Fruit fly (Drosophila melanogaster): ENCODE data around the gene gzl.

The gzl gene

DNA sequence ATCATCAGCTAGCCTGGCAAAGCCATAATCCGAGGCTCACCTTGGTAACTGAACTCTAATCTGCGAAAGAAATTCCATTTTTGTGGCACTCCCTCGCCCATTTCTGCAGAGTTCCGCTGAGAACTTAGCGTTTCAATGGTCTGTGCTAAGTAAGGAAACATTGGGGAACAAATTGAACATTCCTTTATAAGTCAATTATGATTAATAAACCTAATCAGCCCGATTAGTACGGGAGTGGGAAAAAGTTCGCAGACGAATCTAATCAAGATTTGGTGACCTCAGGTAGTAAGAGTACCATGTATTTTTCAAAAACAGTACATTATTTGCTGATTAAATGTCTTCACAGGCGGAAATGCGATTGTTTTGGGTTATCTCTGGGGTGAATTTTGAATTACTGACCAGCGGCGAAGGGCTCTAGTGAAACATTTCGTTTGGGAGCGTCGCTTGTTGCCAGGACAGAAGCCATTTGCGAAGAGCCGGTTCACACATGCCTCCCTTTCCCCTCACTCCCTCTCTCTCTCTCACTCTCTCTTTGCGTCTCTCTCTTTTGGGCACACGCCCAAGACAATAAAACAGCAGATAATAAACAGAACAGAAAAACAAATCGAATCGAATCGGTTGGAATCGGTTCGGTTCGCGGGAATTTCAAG is 19.9 kb downstream of the gzl start (continued):
- TF ChIP-seq CG42726 (GFP tag; IDR thresholded peaks at IDR 0.05; ENCODE audit: partially characterized antibody), result no peak
- TF ChIP-seq pnt (GFP tag; optimal IDR thresholded peaks at IDR 0.05), result no peak
- no peak for TF ChIP-seq ato (GFP tag; IDR thresholded peaks at IDR 0.05; ENCODE audit: partially characterized antibody)
- TF ChIP-seq Meics (GFP tag; optimal IDR thresholded peaks at IDR 0.05), result no peak
- no peak for TF ChIP-seq esg (GFP tag; conservative IDR thresholded peaks at IDR 0.05)
- TF ChIP-seq jumu (GFP tag; optimal IDR thresholded peaks at IDR 0.05), result no peak
- no peak for TF ChIP-seq ap (GFP tag; IDR thresholded peaks at IDR 0.05)
- TF ChIP-seq CG7372 (GFP tag; IDR thresholded peaks at IDR 0.05), result no peak
- no peak for TF ChIP-seq CG9876 (GFP tag; optimal IDR thresholded peaks at IDR 0.05)
- TF ChIP-seq NC2α (GFP tag; optimal IDR thresholded peaks at IDR 0.05), result no peak
- TF ChIP-seq CG11504 (tag; optimal IDR thresholded peaks at IDR 0.05), result no peak
- no peak for TF ChIP-seq cato (GFP tag; optimal IDR thresholded peaks at IDR 0.05; ENCODE audit: borderline replicate concordance)
- peak; percentile 29; the same call in 1 of the 2 replicates for TF ChIP-seq ham (GFP tag; IDR thresholded peaks at IDR 0.05)
- no peak for TF ChIP-seq yki (optimal IDR thresholded peaks at IDR 0.05)
- TF ChIP-seq pfk (GFP tag; optimal IDR thresholded peaks at IDR 0.05), result no peak
- TF ChIP-seq CG32772 (GFP tag; IDR thresholded peaks at IDR 0.05), result no peak
- TF ChIP-seq wdn (GFP tag; IDR thresholded peaks at IDR 0.05), result no peak
- no peak for TF ChIP-seq CG10979 (tag; optimal IDR thresholded peaks at IDR 0.05)
- TF ChIP-seq fd96Cb (tag; optimal IDR thresholded peaks at IDR 0.05), result no peak
- TF ChIP-seq sd (tag; optimal IDR thresholded peaks at IDR 0.05), result peak; percentile 61
- no peak for TF ChIP-seq repo (GFP tag; optimal IDR thresholded peaks at IDR 0.05)
- no peak for TF ChIP-seq ken (GFP tag; IDR thresholded peaks at IDR 0.05)
- TF ChIP-seq Dek (tag; optimal IDR thresholded peaks at IDR 0.05), result no peak
- TF ChIP-seq Adf1 (GFP tag; IDR thresholded peaks at IDR 0.05), result no peak
- TF ChIP-seq Vsx1 (GFP tag; optimal IDR thresholded peaks at IDR 0.05), result peak; percentile 37
- TF ChIP-seq PHDP (tag; optimal IDR thresholded peaks at IDR 0.05), result no peak
- no peak for TF ChIP-seq Spps (tag; optimal IDR thresholded peaks at IDR 0.05)
- TF ChIP-seq vnd (GFP tag; IDR thresholded peaks at IDR 0.05; ENCODE audit: partially characterized antibody), result no peak
- TF ChIP-seq CG18476 (GFP tag; optimal IDR thresholded peaks at IDR 0.05), result no peak
- TF ChIP-seq gcm2 (GFP tag; optimal IDR thresholded peaks at IDR 0.05), result no peak
- no peak for TF ChIP-seq trh (GFP tag; optimal IDR thresholded peaks at IDR 0.05)
- no peak for TF ChIP-seq chm (GFP tag; IDR thresholded peaks at IDR 0.05)
- TF ChIP-seq nerfin-1 (tag; optimal IDR thresholded peaks at IDR 0.05), result no peak
- TF ChIP-seq Mes4 (GFP tag; optimal IDR thresholded peaks at IDR 0.05), result no peak
- TF ChIP-seq Blimp-1 (GFP tag; optimal IDR thresholded peaks at IDR 0.05), result no peak
- no peak for TF ChIP-seq bab2 (GFP tag; optimal IDR thresholded peaks at IDR 0.05)
- no peak for TF ChIP-seq CG4328 (GFP tag; optimal IDR thresholded peaks at IDR 0.05)
- TF ChIP-seq pzg (GFP tag; optimal IDR thresholded peaks at IDR 0.05), result no peak
- TF ChIP-seq CTCF (GFP tag; optimal IDR thresholded peaks at IDR 0.05), result no peak
- no peak for TF ChIP-seq CG18262 (tag; optimal IDR thresholded peaks at IDR 0.05)
- peak; percentile 70 for TF ChIP-seq scrt (GFP tag; optimal IDR thresholded peaks at IDR 0.05)
- no peak for TF ChIP-seq MBD-R2 (GFP tag; IDR thresholded peaks at IDR 0.05)
- no peak for TF ChIP-seq CG10565 (GFP tag; optimal IDR thresholded peaks at IDR 0.05)
- no peak for TF ChIP-seq CG6765 (GFP tag; optimal IDR thresholded peaks at IDR 0.05)
- TF ChIP-seq CG12769 (tag; optimal IDR thresholded peaks at IDR 0.05), result peak; percentile 22
- peak; percentile 7 for TF ChIP-seq CG10543 (GFP tag; optimal IDR thresholded peaks at IDR 0.05)
- TF ChIP-seq bbx (GFP tag; IDR thresholded peaks at IDR 0.05; ENCODE audit: partially characterized antibody), result 0 out of 2 replicates have a peak, but pooled peaks have one; percentile 13
- no peak for TF ChIP-seq CG8944 (GFP tag; optimal IDR thresholded peaks at IDR 0.05)
- no peak for TF ChIP-seq cas (GFP tag; IDR thresholded peaks at IDR 0.05)
- no peak for TF ChIP-seq corto (GFP tag; optimal IDR thresholded peaks at IDR 0.05)
- no peak for TF ChIP-seq CG8765 (GFP tag; IDR thresholded peaks at IDR 0.05)
